Worm (Caenorhabditis elegans) whole organism, late embryonic: ENCODE data around the gene ceh-14.

ENCODE experiments used
- C08G9.2 ChIP-seq: sonication (generic microtip); optimal IDR thresholded peaks from 2 replicates; lab custom pipeline; 2016; ENCODE audit warnings: mild to moderate bottlenecking, missing genetic modification characterization, moderate library complexity, missing compliant biosample characterization
- K09A11.1 ChIP-seq: sonication (generic microtip); optimal IDR thresholded peaks from 2 replicates; lab custom pipeline; 2017; ENCODE audit warnings: antibody characterized with exemption, mild to moderate bottlenecking, missing genetic modification characterization, missing compliant biosample characterization; ENCODE audit not compliant: insufficient read depth
- T23F11.4 ChIP-seq: fragments of 200-800 bp; sonication (Bioruptor generic); optimal IDR thresholded peaks from 2 replicates; lab custom pipeline; 2018; ENCODE audit warnings: mild to moderate bottlenecking, missing genetic modification characterization, missing compliant biosample characterization
- ahr-1 ChIP-seq: sonication (generic microtip); optimal IDR thresholded peaks from 2 replicates; lab custom pipeline; 2016; ENCODE audit warnings: missing genetic modification characterization, missing compliant biosample characterization
- ama-1 ChIP-seq: fragments of 150-350 bp; optimal IDR thresholded peaks from 2 replicates; lab custom pipeline; 2014
- ceh-18 ChIP-seq: sonication (generic microtip); optimal IDR thresholded peaks from 2 replicates; lab custom pipeline; 2016; ENCODE audit warnings: missing genetic modification characterization, missing compliant biosample characterization
- ceh-2 ChIP-seq: sonication (generic microtip); optimal IDR thresholded peaks from 2 replicates; lab custom pipeline; 2016; ENCODE audit warnings: missing genotype, missing genetic modification characterization, missing compliant biosample characterization
- ceh-31 ChIP-seq: sonication (generic microtip); optimal IDR thresholded peaks from 2 replicates; lab custom pipeline; 2016; ENCODE audit warnings: missing genetic modification characterization, missing compliant biosample characterization
- ceh-34 ChIP-seq: sonication (generic microtip); optimal IDR thresholded peaks from 2 replicates; lab custom pipeline; 2016; ENCODE audit warnings: mild to moderate bottlenecking, missing genetic modification characterization, missing compliant biosample characterization
- ceh-48 ChIP-seq: sonication (generic microtip); optimal IDR thresholded peaks from 2 replicates; lab custom pipeline; 2016; ENCODE audit warnings: missing genetic modification characterization, inconsistent platforms, missing compliant biosample characterization
- ceh-6 ChIP-seq: fragments of 200-800 bp; sonication (Bioruptor generic); optimal IDR thresholded peaks from 2 replicates; lab custom pipeline; 2018; ENCODE audit warnings: mild to moderate bottlenecking, missing genetic modification characterization, missing compliant biosample characterization
- che-1 ChIP-seq: sonication (generic microtip); optimal IDR thresholded peaks from 2 replicates; lab custom pipeline; 2016; ENCODE audit warnings: mild to moderate bottlenecking, missing genetic modification characterization, missing compliant biosample characterization
- dve-1 ChIP-seq: sonication (generic microtip); optimal IDR thresholded peaks from 2 replicates; lab custom pipeline; 2017; ENCODE audit warnings: antibody characterized with exemption, mild to moderate bottlenecking, missing genetic modification characterization, missing compliant biosample characterization
- elt-2 ChIP-seq: sonication (generic microtip); optimal IDR thresholded peaks from 2 replicates; lab custom pipeline; 2016; ENCODE audit warnings: missing genetic modification reagents, missing genetic modification characterization, missing compliant biosample characterization
- ets-4 ChIP-seq: sonication (generic microtip); optimal IDR thresholded peaks from 2 replicates; lab custom pipeline; 2016; ENCODE audit warnings: missing genetic modification characterization, missing compliant biosample characterization
- fax-1 ChIP-seq: sonication (generic microtip); optimal IDR thresholded peaks from 2 replicates; lab custom pipeline; 2016; ENCODE audit warnings: missing genotype, missing genetic modification characterization, missing compliant biosample characterization
- fkh-10 ChIP-seq: fragments of 150-350 bp; optimal IDR thresholded peaks from 2 replicates; lab custom pipeline; 2014; ENCODE audit warnings: missing biosample characterization, missing genetic modification reagents, missing genetic modification characterization
- fkh-6 ChIP-seq: sonication (generic microtip); optimal IDR thresholded peaks from 2 replicates; lab custom pipeline; 2016; ENCODE audit warnings: missing genetic modification characterization, missing compliant biosample characterization
- gmeb-2 ChIP-seq: sonication (generic microtip); optimal IDR thresholded peaks from 2 replicates; lab custom pipeline; 2016; ENCODE audit warnings: missing genetic modification characterization, inconsistent platforms, missing compliant biosample characterization
- hlh-13 ChIP-seq: fragments of 200-800 bp; sonication (Bioruptor generic); optimal IDR thresholded peaks from 2 replicates; lab custom pipeline; 2018; ENCODE audit warnings: mild to moderate bottlenecking, missing genetic modification characterization, missing compliant biosample characterization
- hlh-30 ChIP-seq: sonication (generic microtip); optimal IDR thresholded peaks from 2 replicates; lab custom pipeline; 2017; ENCODE audit warnings: antibody characterized with exemption, missing genetic modification characterization, missing compliant biosample characterization; ENCODE audit not compliant: insufficient read depth
- hlh-6 ChIP-seq: sonication (generic microtip); optimal IDR thresholded peaks from 2 replicates; lab custom pipeline; 2016; ENCODE audit warnings: missing genotype, missing genetic modification characterization, missing compliant biosample characterization
- hlh-8 ChIP-seq: sonication (generic microtip); optimal IDR thresholded peaks from 2 replicates; lab custom pipeline; 2016; ENCODE audit warnings: missing genotype, missing genetic modification characterization, missing compliant biosample characterization
- nhr-11 ChIP-seq: fragments of 150-350 bp; optimal IDR thresholded peaks from 2 replicates; lab custom pipeline; 2014; ENCODE audit warnings: missing biosample characterization, missing genetic modification characterization
- npax-4 ChIP-seq: sonication (generic microtip); optimal IDR thresholded peaks from 2 replicates; lab custom pipeline; 2016; ENCODE audit warnings: missing genetic modification characterization, missing compliant biosample characterization
- odd-2 ChIP-seq: sonication (generic microtip); optimal IDR thresholded peaks from 2 replicates; lab custom pipeline; 2017; ENCODE audit warnings: antibody characterized with exemption, mild to moderate bottlenecking, missing genetic modification characterization, missing compliant biosample characterization
- pat-9 ChIP-seq: fragments of 200-800 bp; sonication (Bioruptor generic); optimal IDR thresholded peaks from 2 replicates; lab custom pipeline; 2018; ENCODE audit warnings: mild to moderate bottlenecking, missing genetic modification characterization, moderate library complexity, missing compliant biosample characterization
- pax-1 ChIP-seq: fragments of 150-350 bp; optimal IDR thresholded peaks from 2 replicates; lab custom pipeline; 2014; ENCODE audit warnings: missing biosample characterization, missing genetic modification characterization
- pha-4 ChIP-seq: fragments of 150-350 bp; optimal IDR thresholded peaks from 2 replicates; lab custom pipeline; 2018; ENCODE audit warnings: missing biosample characterization, missing genetic modification reagents, missing genetic modification characterization
- ref-2 ChIP-seq: sonication (generic microtip); optimal IDR thresholded peaks from 2 replicates; lab custom pipeline; 2016; ENCODE audit warnings: missing genetic modification characterization, missing compliant biosample characterization
- sox-2 ChIP-seq: fragments of 200-800 bp; sonication (Bioruptor generic); IDR thresholded peaks from 2 replicates; pipeline ENCODE4 v1.3.6; 2022; ENCODE audit warnings: missing genetic modification reagents, missing genetic modification characterization, missing compliant biosample characterization
- tbx-2 ChIP-seq: sonication (generic microtip); optimal IDR thresholded peaks from 2 replicates; lab custom pipeline; 2016; ENCODE audit warnings: missing genetic modification characterization, missing compliant biosample characterization
- ttx-3 ChIP-seq: sonication (generic microtip); optimal IDR thresholded peaks from 2 replicates; lab custom pipeline; 2016; ENCODE audit warnings: missing genetic modification reagents, missing genetic modification characterization, missing compliant biosample characterization
- unc-3 ChIP-seq, 2 experiments: fragments of 200-800 bp in 1 of 2; sonication (Bioruptor generic) in 1 of 2; sonication (generic microtip) in 1 of 2; conservative IDR thresholded peaks in 1 of 2; optimal IDR thresholded peaks in 1 of 2; 2 replicates each; pipeline versions ENCODE4 v1.3.6 to Lab custom; 2016 to 2022; ENCODE audit warnings: missing compliant biosample characterization in 2 of 2, missing genetic modification characterization in 2 of 2, missing genetic modification reagents in 1 of 2
- unc-42 ChIP-seq: sonication (generic microtip); optimal IDR thresholded peaks from 2 replicates; lab custom pipeline; 2016; ENCODE audit warnings: missing genotype, missing genetic modification characterization, missing compliant biosample characterization
- unc-86 ChIP-seq: sonication (generic microtip); optimal IDR thresholded peaks from 2 replicates; lab custom pipeline; 2016; ENCODE audit warnings: missing genetic modification characterization, missing compliant biosample characterization
- zip-5 ChIP-seq: sonication (generic microtip); optimal IDR thresholded peaks from 2 replicates; lab custom pipeline; 2016; ENCODE audit warnings: missing genetic modification characterization, missing compliant biosample characterization

ceh-14 gene

DNA sequence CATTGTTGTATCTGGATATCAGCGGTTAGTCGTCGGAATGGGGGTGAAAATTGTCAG is 40.9 kb upstream of the ceh-14 start, which contains the start of the genes unc-98 and F08C6.18:
Gene unc-98 (minus strand): TSS at position 48 of the 57 bp plus-strand sequence.
Gene F08C6.18 (minus strand): TSS at position 57 of the 57 bp plus-strand sequence.
- TF ChIP-seq unc-3 (GFP tag; conservative IDR thresholded peaks at IDR 0.05; lab: Robert Waterston, UW) (no peak), unc-3 (tag; optimal IDR thresholded peaks at IDR 0.05; lab: Kevin White, UChicago) (no peak), unc-42 (tag; lab: Kevin White, UChicago) (no peak), hlh-13 (GFP tag; lab: Kevin White, UChicago) (peak; percentile 10)

ce11 chrX:7573172-7573571 is 40.6 kb upstream of the ceh-14 start:
- TF ChIP-seq unc-86 (no peak), ttx-3 (tag; lab: Kevin White, UChicago) (no peak)

DNA sequence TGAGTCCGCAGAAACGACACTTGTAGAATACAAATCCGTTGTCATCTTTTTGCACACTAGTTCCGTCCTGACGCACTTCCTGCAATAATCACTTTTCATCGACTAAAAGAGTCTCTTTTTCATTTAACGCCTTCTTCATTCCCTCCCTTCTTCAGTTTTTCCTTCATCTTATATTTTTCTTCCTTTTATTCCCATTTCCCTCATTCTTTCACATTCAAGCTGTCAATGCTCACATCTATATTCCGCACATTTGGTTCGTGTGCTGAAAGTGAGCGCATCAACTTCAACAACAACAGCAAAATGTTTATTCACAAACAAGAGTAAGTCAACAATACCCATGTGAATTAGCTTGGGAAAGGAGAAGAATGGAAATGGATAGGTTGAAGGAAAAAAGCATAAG is 39.5 kb upstream of the ceh-14 start, which contains the start of gene pcyt-1:
Gene pcyt-1 (plus strand): TSS at position 301 of the 400 bp plus-strand sequence.
- TF ChIP-seq hlh-13 (GFP tag; lab: Kevin White, UChicago) (no peak), gmeb-2 (tag; lab: Kevin White, UChicago) (no peak), dve-1 (tag; lab: Kevin White, UChicago) (no peak), unc-3 (GFP tag; conservative IDR thresholded peaks at IDR 0.05; lab: Robert Waterston, UW) (no peak), unc-3 (tag; optimal IDR thresholded peaks at IDR 0.05; lab: Kevin White, UChicago) (no peak), hlh-6 (tag; lab: Kevin White, UChicago) (no peak), ceh-18 (tag; lab: Kevin White, UChicago) (no peak)

- TF ChIP-seq ceh-31 (tag; lab: Kevin White, UChicago) (peak; percentile 75), zip-5 (tag; lab: Kevin White, UChicago) (peak; percentile 58), nhr-11 (tag; lab: Kevin White, UChicago) (no peak), pat-9 (tag; lab: Kevin White, UChicago) (no peak), odd-2 (tag; lab: Kevin White, UChicago) (no peak), ama-1 (lab: Kevin White, UChicago) (no peak), ahr-1 (tag; lab: Kevin White, UChicago) (no peak), ref-2 (tag; lab: Kevin White, UChicago) (peak; percentile 34), T23F11.4 (GFP tag; lab: Kevin White, UChicago) (no peak), C08G9.2 (peak; percentile 31), elt-2 (tag; lab: Kevin White, UChicago) (peak; percentile 79), fkh-6 (peak; percentile 23), unc-42 (tag; lab: Kevin White, UChicago) (peak; percentile 76), ceh-2 (tag; lab: Kevin White, UChicago) (peak; percentile 73), sox-2 (GFP tag; lab: Robert Waterston, UW) (no peak), ceh-34 (peak; percentile 5), K09A11.1 (tag; lab: Kevin White, UChicago) (no peak), fax-1 (peak; percentile 28), fkh-10 (no peak), npax-4 (tag; lab: Kevin White, UChicago) (no peak), ets-4 (tag; lab: Kevin White, UChicago) (peak; percentile 41), pha-4 (no peak), hlh-8 (tag; lab: Kevin White, UChicago) (peak; percentile 15), tbx-2 (peak; percentile 54)
Observed at ce11 chrX:7569685-7570518, 37.4 kb upstream of the ceh-14 start, which contains the start of gene apy-1. Gene apy-1 (minus strand): TSS chrX:7569722.

- TF ChIP-seq ceh-18 (tag; lab: Kevin White, UChicago) (no peak), ceh-6 (GFP tag; lab: Kevin White, UChicago) (no peak), hlh-30 (tag; lab: Kevin White, UChicago) (no peak), ceh-48 (tag; lab: Kevin White, UChicago) (no peak), ahr-1 (tag; lab: Kevin White, UChicago) (no peak), pax-1 (tag; lab: Kevin White, UChicago) (no peak), che-1 (no peak)
- TF ChIP-seq, all 69 proteins: peak for 0
Observed at ce11 chrX:7568684-7569289, 36.3 kb upstream of the ceh-14 start.
